Worm (Caenorhabditis elegans): Measurements from ENCODE around the gene T04C9.2.

Gene T04C9.2

ce11 chrIII:5953913-5954290 lies 37.8 kb upstream of the T04C9.2 start:
- no peak for TF ChIP-seq M03D4.4 (tag; optimal IDR thresholded peaks at IDR 0.05)
- TF ChIP-seq nhr-28 (tag; optimal IDR thresholded peaks at IDR 0.05) = no peak

ce11 chrIII:5958172-5958886 lies 33.4 kb upstream of the T04C9.2 start, which contains the start of the genes nono-1 and nop-1:
TSS of gene nono-1 (minus strand) at chrIII:5958246.
TSS of gene nop-1 (plus strand) at chrIII:5958722.
- TF ChIP-seq ces-1 (GFP tag; optimal IDR thresholded peaks at IDR 0.05) (peak; percentile 9), unc-62 (GFP tag; optimal IDR thresholded peaks at IDR 0.05) (no peak), unc-120 (tag; optimal IDR thresholded peaks at IDR 0.05; ENCODE audit: poor library complexity, severe bottlenecking) (no peak), mep-1 (tag; optimal IDR thresholded peaks at IDR 0.05) (peak; percentile 10), elt-3 (tag; optimal IDR thresholded peaks at IDR 0.05) (no peak), nhr-76 (tag; optimal IDR thresholded peaks at IDR 0.05) (no peak), ceh-39 (tag; optimal IDR thresholded peaks at IDR 0.05) (peak; percentile 100), ceh-83 (GFP tag; optimal IDR thresholded peaks at IDR 0.05) (no peak), mls-2 (tag; optimal IDR thresholded peaks at IDR 0.05) (peak; percentile 22), snpc-4 (tag; optimal IDR thresholded peaks at IDR 0.05) (no peak)

ce11 chrIII:5959049-5959448 lies 32.6 kb upstream of the T04C9.2 start:
- TF ChIP-seq elt-3 (tag; optimal IDR thresholded peaks at IDR 0.05) (no peak), pha-4 (tag; optimal IDR thresholded peaks at IDR 0.05) (no peak), ham-2 (GFP tag; optimal IDR thresholded peaks at IDR 0.05) (peak; percentile 49), ceh-39 (tag; optimal IDR thresholded peaks at IDR 0.05) (peak; percentile 63)

- TF ChIP-seq snpc-4 (tag; optimal IDR thresholded peaks at IDR 0.05) (no peak), ceh-43 (GFP tag; optimal IDR thresholded peaks at IDR 0.05) (no peak), unc-120 (tag; optimal IDR thresholded peaks at IDR 0.05; ENCODE audit: poor library complexity, severe bottlenecking) (no peak), sem-2 (GFP tag; optimal IDR thresholded peaks at IDR 0.05) (no peak), nhr-2 (tag; optimal IDR thresholded peaks at IDR 0.05) (no peak), lsy-2 (tag; optimal IDR thresholded peaks at IDR 0.05) (no peak), lin-13 (tag; optimal IDR thresholded peaks at IDR 0.05) (no peak), drap-1 (GFP tag; optimal IDR thresholded peaks at IDR 0.05) (no peak), nhr-76 (tag; optimal IDR thresholded peaks at IDR 0.05) (no peak)
These were observed 30.1 kb upstream of the T04C9.2 start for ce11 chrIII:5961560-5961959.

ce11 chrIII:5964058-5964632 lies 27.5 kb upstream of the T04C9.2 start:
- no peak for TF ChIP-seq tbx-8 (GFP tag; optimal IDR thresholded peaks at IDR 0.05)
- no peak for TF ChIP-seq ceh-39 (tag; optimal IDR thresholded peaks at IDR 0.05)
- no peak for TF ChIP-seq ham-2 (GFP tag; optimal IDR thresholded peaks at IDR 0.05)
- no peak for TF ChIP-seq nhr-76 (tag; optimal IDR thresholded peaks at IDR 0.05)
- TF ChIP-seq ceh-43 (GFP tag; optimal IDR thresholded peaks at IDR 0.05) = no peak
- TF ChIP-seq bed-3 (GFP tag; optimal IDR thresholded peaks at IDR 0.05) = no peak
- no peak for TF ChIP-seq elt-3 (tag; optimal IDR thresholded peaks at IDR 0.05)
- TF ChIP-seq lsy-2 (tag; optimal IDR thresholded peaks at IDR 0.05) = no peak
- no peak for TF ChIP-seq mab-5 (tag; optimal IDR thresholded peaks at IDR 0.05)
- TF ChIP-seq sem-2 (GFP tag; optimal IDR thresholded peaks at IDR 0.05) = no peak
- no peak for TF ChIP-seq nhr-12 (tag; optimal IDR thresholded peaks at IDR 0.05)
- no peak for TF ChIP-seq pha-4 (tag; optimal IDR thresholded peaks at IDR 0.05)
- no peak for TF ChIP-seq ceh-83 (GFP tag; optimal IDR thresholded peaks at IDR 0.05)

DNA sequence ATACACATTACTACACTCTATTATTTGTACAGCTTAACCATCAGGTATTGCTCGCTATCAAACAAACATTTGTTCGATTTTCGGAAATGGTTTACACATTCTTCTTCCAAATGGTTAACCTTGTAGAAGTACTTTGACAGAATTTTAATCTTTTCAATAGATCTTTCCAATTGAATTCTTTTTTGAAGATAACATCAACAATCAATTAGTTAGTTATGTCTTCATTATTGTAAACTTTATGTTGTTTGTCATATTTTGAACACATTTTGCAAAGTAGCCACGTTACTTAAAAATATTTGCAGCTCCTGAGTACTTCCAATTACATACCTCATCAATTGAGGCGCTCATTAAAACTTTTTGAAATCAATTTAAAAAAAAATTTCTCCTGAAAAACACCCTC lies 26.3 kb upstream of the T04C9.2 start:
- no peak for TF ChIP-seq blmp-1 (tag; optimal IDR thresholded peaks at IDR 0.05)
- no peak for TF ChIP-seq cnd-1 (tag; optimal IDR thresholded peaks at IDR 0.05)
- TF ChIP-seq zip-8 (tag; optimal IDR thresholded peaks at IDR 0.05) = no peak
- TF ChIP-seq mab-5 (tag; optimal IDR thresholded peaks at IDR 0.05) = no peak
- no peak for TF ChIP-seq sem-2 (GFP tag; optimal IDR thresholded peaks at IDR 0.05)
- no peak for TF ChIP-seq elt-3 (tag; optimal IDR thresholded peaks at IDR 0.05)
- no peak for TF ChIP-seq ham-2 (GFP tag; optimal IDR thresholded peaks at IDR 0.05)
- TF ChIP-seq snpc-4 (tag; optimal IDR thresholded peaks at IDR 0.05) = no peak
- TF ChIP-seq ceh-83 (GFP tag; optimal IDR thresholded peaks at IDR 0.05) = no peak
- no peak for TF ChIP-seq hlh-1 (tag; optimal IDR thresholded peaks at IDR 0.05)
- no peak for TF ChIP-seq elt-1 (tag; optimal IDR thresholded peaks at IDR 0.05; ENCODE audit: borderline replicate concordance, insufficient read depth)
- TF ChIP-seq ceh-39 (tag; optimal IDR thresholded peaks at IDR 0.05) = no peak
- TF ChIP-seq lin-32 (GFP tag; optimal IDR thresholded peaks at IDR 0.05) = no peak
- no peak for TF ChIP-seq unc-39 (tag; optimal IDR thresholded peaks at IDR 0.05)
- TF ChIP-seq nhr-2 (tag; optimal IDR thresholded peaks at IDR 0.05) = no peak
- no peak for TF ChIP-seq pha-4 (tag; optimal IDR thresholded peaks at IDR 0.05)

Measured in whole organism, mixed stage, embryonic.